Fruit fly (Drosophila melanogaster) whole organism, adult: ENCODE results near the gene CG43248.

Experiments
- CG11617 ChIP-seq: fragments of 200-800 bp; sonication (Bioruptor generic); optimal IDR thresholded peaks from 2 replicates; lab custom pipeline; 2017; ENCODE audit warnings: mild to moderate bottlenecking, missing biosample characterization, missing genetic modification reagents, missing genetic modification characterization
- CG12768 ChIP-seq: fragments of 200-800 bp; sonication (Bioruptor generic); optimal IDR thresholded peaks from 2 replicates; lab custom pipeline; 2017; ENCODE audit warnings: missing biosample characterization, missing genetic modification characterization, mild to moderate bottlenecking, moderate library complexity, missing genetic modification reagents
- CG7045 ChIP-seq: fragments of 200-800 bp; sonication (Bioruptor generic); optimal IDR thresholded peaks from 2 replicates; lab custom pipeline; 2017; ENCODE audit warnings: missing biosample characterization, mild to moderate bottlenecking, missing genetic modification characterization
- CG7101 ChIP-seq: fragments of 200-800 bp; sonication (Bioruptor generic); optimal IDR thresholded peaks from 2 replicates; lab custom pipeline; 2018; ENCODE audit warnings: missing biosample characterization, mild to moderate bottlenecking, missing genetic modification characterization, moderate library complexity
- Clk ChIP-seq: fragments of 200-800 bp; sonication (Bioruptor generic); optimal IDR thresholded peaks from 2 replicates; lab custom pipeline; 2017; ENCODE audit warnings: missing biosample characterization, missing genetic modification characterization
- bab1 ChIP-seq: fragments of 200-800 bp; sonication (Bioruptor generic); optimal IDR thresholded peaks from 3 replicates; lab custom pipeline; 2019; ENCODE audit warnings: missing biosample characterization, mild to moderate bottlenecking, missing genetic modification characterization, moderate library complexity
- kay ChIP-seq: fragments of 200-800 bp; sonication (Bioruptor generic); peaks from one replicate; lab custom pipeline; 2016; ENCODE audit warnings: missing biosample characterization, missing genetic modification characterization, borderline replicate concordance
- ovo ChIP-seq: fragments of 200-800 bp; sonication (Bioruptor generic); optimal IDR thresholded peaks from 2 replicates; lab custom pipeline; 2016; ENCODE audit warnings: missing biosample characterization, missing genetic modification characterization
- pad ChIP-seq: fragments of 200-800 bp; sonication (Bioruptor generic); optimal IDR thresholded peaks from 3 replicates; lab custom pipeline; 2017; ENCODE audit warnings: missing biosample characterization, missing genetic modification characterization, mild to moderate bottlenecking, moderate library complexity, missing genetic modification reagents

- TF ChIP-seq CG12768 (GFP tag; lab: Kevin White, UChicago) (no peak), ovo (GFP tag; lab: Kevin White, UChicago) (no peak), bab1 (GFP tag; lab: Kevin White, UChicago) (no peak), CG11617 (GFP tag; lab: Kevin White, UChicago) (no peak), kay (GFP tag; lab: Kevin White, UChicago) (no peak), CG7045 (GFP tag; lab: Kevin White, UChicago) (no peak), CG7101 (tag; lab: Kevin White, UChicago) (no peak), pad (GFP tag; lab: Kevin White, UChicago) (no peak), Clk (no peak)
Measured at dm6 chr3L:15502256-15502655, 29.0 kb downstream of the CG43248 start.
